Fruit fly (Drosophila melanogaster) whole organism, prepupa: ENCODE results near the gene CG1896.
A peak's percentile ranks its signal among the peaks of the same experiment; 100 is the strongest.

Experiments
- Blimp-1 ChIP-seq: fragments of 200-800 bp; sonication (Bioruptor generic); optimal IDR thresholded peaks from 3 replicates; lab custom pipeline; 2017; ENCODE audit warnings: missing biosample characterization, missing genetic modification characterization, mild to moderate bottlenecking, moderate library complexity, missing genetic modification reagents
- CG10631 ChIP-seq: fragments of 200-800 bp; sonication (Bioruptor generic); optimal IDR thresholded peaks from 2 replicates; lab custom pipeline; 2016; ENCODE audit warnings: missing biosample characterization, missing genetic modification characterization
- CG10669 ChIP-seq: fragments of 200-800 bp; sonication (Bioruptor generic); optimal IDR thresholded peaks from 3 replicates; lab custom pipeline; 2018; ENCODE audit warnings: missing biosample characterization, mild to moderate bottlenecking, missing genetic modification characterization, moderate library complexity
- CG11294 ChIP-seq: fragments of 200-800 bp; sonication (Bioruptor generic); IDR thresholded peaks from 2 replicates; pipeline ENCODE4 v1.3.6; 2022; ENCODE audit warnings: missing biosample characterization, missing genetic modification characterization
- CG11762 ChIP-seq: fragments of 200-800 bp; sonication (Bioruptor generic); optimal IDR thresholded peaks from 3 replicates; lab custom pipeline; 2016; ENCODE audit warnings: missing biosample characterization, missing genetic modification characterization; ENCODE audit not compliant: insufficient read depth
- CG11902 ChIP-seq: fragments of 200-800 bp; sonication (Bioruptor generic); optimal IDR thresholded peaks from 3 replicates; lab custom pipeline; 2016; ENCODE audit warnings: missing biosample characterization, missing genetic modification characterization
- CG15336 ChIP-seq: fragments of 200-800 bp; sonication (Bioruptor generic); IDR thresholded peaks from 2 replicates; pipeline ENCODE4 v1.3.6; 2022; ENCODE audit warnings: missing biosample characterization, missing genetic modification characterization
- CG16779 ChIP-seq: fragments of 200-800 bp; sonication (Bioruptor generic); optimal IDR thresholded peaks from 3 replicates; lab custom pipeline; 2017; ENCODE audit warnings: missing biosample characterization, mild to moderate bottlenecking, missing genetic modification characterization
- CG3032 ChIP-seq: fragments of 200-800 bp; optimal IDR thresholded peaks from 2 replicates; lab custom pipeline; 2019; ENCODE audit warnings: missing biosample characterization, mild to moderate bottlenecking, missing genetic modification characterization, moderate library complexity
- CG31627 ChIP-seq: fragments of 200-800 bp; sonication (Bioruptor generic); optimal IDR thresholded peaks from 3 replicates; lab custom pipeline; 2016; ENCODE audit warnings: missing biosample characterization, missing genetic modification characterization
- CG32006 ChIP-seq: fragments of 200-800 bp; sonication (Bioruptor generic); optimal IDR thresholded peaks from 3 replicates; lab custom pipeline; 2017; ENCODE audit warnings: missing biosample characterization, mild to moderate bottlenecking, missing genetic modification characterization
- CG34406 ChIP-seq: fragments of 200-800 bp; sonication (Bioruptor generic); optimal IDR thresholded peaks from 3 replicates; lab custom pipeline; 2016; ENCODE audit warnings: missing biosample characterization, missing genetic modification characterization
- CG3919 ChIP-seq: fragments of 200-800 bp; sonication (Bioruptor generic); optimal IDR thresholded peaks from 3 replicates; lab custom pipeline; 2016; ENCODE audit warnings: missing biosample characterization, missing genetic modification characterization
- CG4318 ChIP-seq: fragments of 200-800 bp; sonication (Bioruptor generic); optimal IDR thresholded peaks from 3 replicates; lab custom pipeline; 2017; ENCODE audit warnings: missing biosample characterization, mild to moderate bottlenecking, missing genetic modification characterization
- CG6276 ChIP-seq: fragments of 200-800 bp; sonication (Bioruptor generic); optimal IDR thresholded peaks from 2 replicates; lab custom pipeline; 2017; ENCODE audit warnings: missing biosample characterization, mild to moderate bottlenecking, missing genetic modification characterization
- CG6792 ChIP-seq: fragments of 200-800 bp; sonication (Bioruptor generic); optimal IDR thresholded peaks from 3 replicates; lab custom pipeline; 2016; ENCODE audit warnings: missing biosample characterization, missing genetic modification characterization
- CG6808 ChIP-seq: fragments of 200-800 bp; sonication (Bioruptor generic); optimal IDR thresholded peaks from 3 replicates; lab custom pipeline; 2017; ENCODE audit warnings: missing biosample characterization, missing genetic modification characterization, mild to moderate bottlenecking, moderate library complexity, missing genetic modification reagents
- CG6854 ChIP-seq: fragments of 200-800 bp; sonication (Bioruptor generic); optimal IDR thresholded peaks from 2 replicates; lab custom pipeline; 2017; ENCODE audit warnings: missing biosample characterization, mild to moderate bottlenecking, missing genetic modification characterization
- CG7368 ChIP-seq: fragments of 200-800 bp; sonication (Bioruptor generic); optimal IDR thresholded peaks from 3 replicates; lab custom pipeline; 2016; ENCODE audit warnings: missing biosample characterization, missing genetic modification characterization
- CG8119 ChIP-seq: fragments of 200-800 bp; sonication (Bioruptor generic); IDR thresholded peaks from 3 replicates; pipeline ENCODE4 v1.3.6; 2022; ENCODE audit warnings: missing biosample characterization, missing genetic modification characterization
- CG8319 ChIP-seq: fragments of 200-800 bp; sonication (Bioruptor generic); optimal IDR thresholded peaks from 3 replicates; lab custom pipeline; 2016; ENCODE audit warnings: missing biosample characterization, missing genetic modification characterization
- CG8632 ChIP-seq: fragments of 200-800 bp; sonication (Bioruptor generic); optimal IDR thresholded peaks from 3 replicates; lab custom pipeline; 2016; ENCODE audit warnings: missing biosample characterization, missing genetic modification characterization
- CG9139 ChIP-seq: fragments of 200-800 bp; sonication (Bioruptor generic); optimal IDR thresholded peaks from 3 replicates; lab custom pipeline; 2017; ENCODE audit warnings: missing biosample characterization, mild to moderate bottlenecking, missing genetic modification characterization
- Eip75B ChIP-seq: fragments of 200-800 bp; sonication (Bioruptor generic); optimal IDR thresholded peaks from 3 replicates; lab custom pipeline; 2016; ENCODE audit warnings: missing biosample characterization, missing genetic modification characterization
- Eip78C ChIP-seq: fragments of 200-800 bp; sonication (Bioruptor generic); peaks from one replicate; lab custom pipeline; 2016; ENCODE audit warnings: missing biosample characterization, missing genetic modification characterization
- Ets21C ChIP-seq: fragments of 200-800 bp; sonication (Bioruptor generic); optimal IDR thresholded peaks from 3 replicates; lab custom pipeline; 2016; ENCODE audit warnings: missing biosample characterization, missing genetic modification characterization
- Hr38 ChIP-seq: sonication (Bioruptor generic); optimal IDR thresholded peaks from 2 replicates; lab custom pipeline; 2016; ENCODE audit warnings: missing biosample characterization, missing genetic modification characterization
- Lpt ChIP-seq: fragments of 200-800 bp; sonication (Bioruptor generic); optimal IDR thresholded peaks from 3 replicates; lab custom pipeline; 2016; ENCODE audit warnings: missing biosample characterization, missing genetic modification characterization
- Met ChIP-seq: fragments of 200-800 bp; sonication (Bioruptor generic); optimal IDR thresholded peaks from 3 replicates; lab custom pipeline; 2016; ENCODE audit warnings: missing biosample characterization, missing genetic modification characterization
- OdsH ChIP-seq: fragments of 200-800 bp; sonication (Bioruptor generic); optimal IDR thresholded peaks from 3 replicates; lab custom pipeline; 2016; ENCODE audit warnings: missing biosample characterization, missing genetic modification characterization
- Smox ChIP-seq: fragments of 200-800 bp; sonication (Bioruptor generic); optimal IDR thresholded peaks from 3 replicates; lab custom pipeline; 2016; ENCODE audit warnings: missing biosample characterization, missing genetic modification characterization
- Sox102F ChIP-seq: fragments of 200-800 bp; sonication (Bioruptor generic); optimal IDR thresholded peaks from 2 replicates; lab custom pipeline; 2016; ENCODE audit warnings: missing biosample characterization, mild to moderate bottlenecking, missing genetic modification characterization
- Sox14 ChIP-seq: fragments of 200-800 bp; sonication (Bioruptor generic); optimal IDR thresholded peaks from 3 replicates; lab custom pipeline; 2016; ENCODE audit warnings: missing biosample characterization, missing genetic modification characterization
- achi ChIP-seq: fragments of 200-800 bp; sonication (Bioruptor generic); optimal IDR thresholded peaks from 3 replicates; lab custom pipeline; 2016; ENCODE audit warnings: missing biosample characterization, missing genetic modification characterization
- acj6 ChIP-seq: fragments of 200-800 bp; sonication (Bioruptor generic); optimal IDR thresholded peaks from 3 replicates; lab custom pipeline; 2016; ENCODE audit warnings: missing biosample characterization, missing genetic modification characterization
- dsx ChIP-seq: fragments of 200-800 bp; optimal IDR thresholded peaks from 3 replicates; lab custom pipeline; 2019; ENCODE audit warnings: missing biosample characterization, mild to moderate bottlenecking, missing genetic modification characterization, moderate library complexity; ENCODE audit not compliant: poor library complexity, severe bottlenecking
- eg ChIP-seq: fragments of 200-800 bp; sonication (Bioruptor generic); IDR thresholded peaks from 3 replicates; pipeline ENCODE4 v1.3.6; 2022; ENCODE audit warnings: missing biosample characterization, missing genetic modification characterization
- esn ChIP-seq: fragments of 200-800 bp; sonication (Bioruptor generic); optimal IDR thresholded peaks from 2 replicates; lab custom pipeline; 2016; ENCODE audit warnings: missing biosample characterization, mild to moderate bottlenecking, missing genetic modification characterization, moderate library complexity
- fd59A ChIP-seq: fragments of 200-800 bp; sonication (Bioruptor generic); optimal IDR thresholded peaks from 2 replicates; lab custom pipeline; 2017; ENCODE audit warnings: missing biosample characterization, mild to moderate bottlenecking, missing genetic modification characterization, missing genetic modification reagents
- fd85E ChIP-seq: fragments of 200-800 bp; sonication (Bioruptor generic); optimal IDR thresholded peaks from 3 replicates; lab custom pipeline; 2016; ENCODE audit warnings: missing biosample characterization, missing genetic modification characterization
- fkh ChIP-seq: fragments of 200-800 bp; sonication (Bioruptor generic); optimal IDR thresholded peaks from 3 replicates; lab custom pipeline; 2017; ENCODE audit warnings: missing biosample characterization, mild to moderate bottlenecking, missing genetic modification characterization, moderate library complexity
- lz ChIP-seq: fragments of 200-800 bp; sonication (Bioruptor generic); optimal IDR thresholded peaks from 3 replicates; lab custom pipeline; 2016; ENCODE audit warnings: missing biosample characterization, missing genetic modification characterization
- net ChIP-seq: fragments of 200-800 bp; sonication (Bioruptor generic); optimal IDR thresholded peaks from 3 replicates; lab custom pipeline; 2016; ENCODE audit warnings: missing biosample characterization, missing genetic modification characterization
- salr ChIP-seq, 2 experiments: fragments of 200-800 bp; sonication (Bioruptor generic); optimal IDR thresholded peaks; 3 replicates each; lab custom pipeline; 2016 to 2018; ENCODE audit warnings: missing biosample characterization in 2 of 2, missing genetic modification characterization in 2 of 2, mild to moderate bottlenecking in 1 of 2
- spab ChIP-seq: fragments of 200-800 bp; sonication (Bioruptor generic); optimal IDR thresholded peaks from 2 replicates; lab custom pipeline; 2017; ENCODE audit warnings: missing biosample characterization, mild to moderate bottlenecking, missing genetic modification characterization, missing genetic modification reagents
- ss ChIP-seq, 2 experiments: fragments of 200-800 bp; sonication (Bioruptor generic); optimal IDR thresholded peaks; 2 replicates in 1 of 2; 3 replicates in 1 of 2; lab custom pipeline; 2017 to 2018; ENCODE audit warnings: mild to moderate bottlenecking in 2 of 2, missing biosample characterization in 2 of 2, missing genetic modification characterization in 2 of 2, moderate library complexity in 1 of 2
- svp ChIP-seq: fragments of 200-800 bp; sonication (Bioruptor generic); peaks from one replicate; lab custom pipeline; 2016; ENCODE audit warnings: missing biosample characterization, missing genetic modification characterization
- topi ChIP-seq: fragments of 200-800 bp; sonication (Bioruptor generic); optimal IDR thresholded peaks from 3 replicates; lab custom pipeline; 2016; ENCODE audit warnings: missing biosample characterization, missing genetic modification characterization

CG1896 gene

DNA sequence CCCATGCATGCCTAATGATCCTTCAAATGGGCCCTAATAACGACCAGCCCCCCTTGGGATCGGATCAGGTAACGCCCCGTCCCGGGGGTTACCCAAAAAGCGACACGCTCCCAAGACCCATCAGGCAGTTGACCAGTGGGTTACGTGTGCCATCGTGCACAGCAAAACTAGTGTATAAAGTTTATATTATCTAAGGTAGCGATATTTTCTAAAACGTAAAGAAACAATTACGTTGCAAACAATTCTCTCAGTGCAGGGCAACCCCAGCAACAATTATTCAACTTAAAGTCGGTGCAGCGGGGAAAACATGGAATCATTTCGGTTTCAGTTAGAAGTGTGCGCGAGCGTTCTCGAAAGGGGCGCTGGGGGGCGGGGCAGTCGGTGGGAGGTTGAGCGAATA lies 31.5 kb upstream of the CG1896 start (continued):
- TF ChIP-seq CG6276 (GFP tag; lab: Kevin White, UChicago) = peak; percentile 27
- TF ChIP-seq CG34406 (GFP tag; lab: Kevin White, UChicago) = no peak
- TF ChIP-seq CG32006 (GFP tag; lab: Kevin White, UChicago) = peak; percentile 61
- no peak for TF ChIP-seq fd85E

DNA sequence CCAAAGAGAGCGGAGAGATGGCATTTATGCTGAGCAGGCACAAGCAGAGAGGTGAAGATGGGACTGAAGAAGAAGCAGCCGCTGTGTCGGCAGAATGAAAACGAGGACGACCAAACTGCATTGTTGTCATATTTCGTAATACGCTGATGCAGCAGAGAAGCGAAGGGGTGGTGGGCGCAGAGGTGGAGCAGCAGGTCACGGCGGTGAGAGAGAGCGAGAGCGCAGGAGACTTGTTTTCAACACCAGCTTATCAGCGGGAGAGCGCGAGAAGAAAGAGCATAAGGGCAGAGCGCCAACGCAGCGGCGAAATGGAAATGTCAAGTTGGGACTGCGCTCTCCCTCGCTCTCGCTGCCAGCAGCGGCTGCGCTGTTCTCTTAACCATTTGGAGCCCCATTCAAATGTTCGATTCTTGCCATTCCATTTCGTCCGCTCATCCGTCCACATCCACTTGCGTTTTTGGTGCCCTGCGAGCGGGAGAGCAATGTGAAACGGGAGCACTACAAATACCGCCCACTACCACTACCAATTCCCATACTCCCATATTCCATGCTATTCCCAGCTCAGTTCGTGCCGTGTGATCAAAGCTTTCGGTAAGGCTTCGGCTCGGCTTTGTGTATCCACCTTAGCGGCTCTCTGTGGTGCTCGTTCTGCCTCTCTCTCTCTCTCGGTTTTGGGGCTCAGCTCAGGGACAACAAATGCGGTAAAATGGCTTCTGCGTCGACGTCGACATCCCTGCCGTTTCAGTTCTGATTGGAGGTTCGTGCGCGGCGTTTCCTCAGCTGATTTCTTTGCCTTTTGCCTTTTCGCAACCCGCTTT lies 30.6 kb upstream of the CG1896 start, which contains the start of gene ttk:
ttk (plus strand) TSS at position 562 of the 818 bp plus-strand sequence.
- TF ChIP-seq CG6854 (GFP tag; lab: Kevin White, UChicago) = peak; percentile 43
- no peak for TF ChIP-seq CG31627 (GFP tag; lab: Kevin White, UChicago)
- TF ChIP-seq Eip78C = peak; percentile 77
- peak; percentile 11 for TF ChIP-seq Lpt (GFP tag; lab: Kevin White, UChicago)
- no peak for TF ChIP-seq CG10631
- TF ChIP-seq CG6792 (GFP tag; lab: Kevin White, UChicago) = peak; percentile 6
- no peak for TF ChIP-seq CG7368 (GFP tag; lab: Kevin White, UChicago)
- TF ChIP-seq CG8632 (GFP tag; lab: Kevin White, UChicago) = peak; percentile 13
- TF ChIP-seq CG6808 (GFP tag; lab: Kevin White, UChicago) = peak; percentile 20
- TF ChIP-seq CG32006 (GFP tag; lab: Kevin White, UChicago) = no peak
- peak; percentile 10 for TF ChIP-seq CG3919 (GFP tag; lab: Kevin White, UChicago)
- TF ChIP-seq salr (GFP tag; optimal IDR thresholded peaks at IDR 0.05; lab: Kevin White, UChicago) = no peak
- peak; percentile 2 for TF ChIP-seq topi (GFP tag; lab: Kevin White, UChicago)
- no peak for TF ChIP-seq CG11294 (GFP tag; lab: Robert Waterston, UW)
- peak; percentile 75 for TF ChIP-seq Eip75B (GFP tag; lab: Kevin White, UChicago)
- peak; percentile 7 for TF ChIP-seq CG3032 (tag; lab: Kevin White, UChicago)
- TF ChIP-seq net (GFP tag; lab: Kevin White, UChicago) = no peak
- TF ChIP-seq CG8119 = no peak
- no peak for TF ChIP-seq CG34406 (GFP tag; lab: Kevin White, UChicago)
- TF ChIP-seq eg (GFP tag; lab: Robert Waterston, UW) = peak; percentile 17; the same call in 1 of the 3 replicates
- no peak for TF ChIP-seq achi
- TF ChIP-seq Sox102F (GFP tag; lab: Kevin White, UChicago) = peak; percentile 63
- TF ChIP-seq fkh = peak; percentile 13
- no peak for TF ChIP-seq acj6 (GFP tag; lab: Kevin White, UChicago)
- TF ChIP-seq Met (GFP tag; lab: Kevin White, UChicago) = peak; percentile 22
- TF ChIP-seq CG9139 = peak; percentile 56
- TF ChIP-seq esn (GFP tag; lab: Kevin White, UChicago) = peak; percentile 11
- TF ChIP-seq Sox14 = peak; percentile 2
- no peak for TF ChIP-seq OdsH (GFP tag; lab: Kevin White, UChicago)
- peak; percentile 2 for TF ChIP-seq spab
- TF ChIP-seq CG16779 (tag; lab: Kevin White, UChicago) = no peak
- TF ChIP-seq dsx = peak; percentile 81
- TF ChIP-seq CG10669 = no peak
- TF ChIP-seq CG11762 (GFP tag; lab: Kevin White, UChicago) = no peak
- TF ChIP-seq ss (GFP tag; optimal IDR thresholded peaks at IDR 0.05; lab: Kevin White, UChicago) = peak; percentile 17 to 43
- no peak; the same call in 1 of the 2 replicates for TF ChIP-seq CG15336 (GFP tag; lab: Robert Waterston, UW)
- TF ChIP-seq Smox (GFP tag; lab: Kevin White, UChicago) = peak; percentile 9
- TF ChIP-seq Ets21C (GFP tag; lab: Kevin White, UChicago) = no peak
- TF ChIP-seq Hr38 = no peak
- no peak for TF ChIP-seq fd59A (GFP tag; lab: Kevin White, UChicago)
- no peak for TF ChIP-seq CG11902 (GFP tag; lab: Kevin White, UChicago)
- TF ChIP-seq svp = peak; percentile 100
- TF ChIP-seq CG8319 (GFP tag; lab: Kevin White, UChicago) = no peak
- no peak for TF ChIP-seq lz
- peak; percentile 12 for TF ChIP-seq Blimp-1 (GFP tag; lab: Kevin White, UChicago)
- TF ChIP-seq CG4318 (GFP tag; lab: Kevin White, UChicago) = no peak
